Fruit fly (Drosophila melanogaster) whole organism, embryonic: ENCODE measurements around the gene CG10492.

ENCODE experiments used
- Bdp1 ChIP-seq: fragments of 200-800 bp; sonication (Bioruptor generic); optimal IDR thresholded peaks from 3 replicates; lab custom pipeline; 2016; ENCODE audit warnings: missing biosample characterization, missing genetic modification characterization
- CG10321 ChIP-seq: fragments of 200-800 bp; sonication (Bioruptor generic); IDR thresholded peaks from 2 replicates; pipeline ENCODE4 v1.3.6; 2022; ENCODE audit warnings: missing biosample characterization, missing genetic modification characterization
- CG10431 ChIP-seq: fragments of 200-800 bp; sonication (Bioruptor generic); optimal IDR thresholded peaks from 3 replicates; lab custom pipeline; 2018; ENCODE audit warnings: missing biosample characterization, mild to moderate bottlenecking, missing genetic modification characterization
- CG13296 ChIP-seq: fragments of 200-800 bp; sonication (Bioruptor generic); optimal IDR thresholded peaks from 3 replicates; lab custom pipeline; 2018; ENCODE audit warnings: missing biosample characterization, mild to moderate bottlenecking, missing genetic modification characterization
- CG15073 ChIP-seq: fragments of 200-800 bp; sonication (Bioruptor generic); optimal IDR thresholded peaks from 2 replicates; lab custom pipeline; 2016; ENCODE audit warnings: missing biosample characterization, missing genetic modification characterization
- CG16863 ChIP-seq: fragments of 200-800 bp; sonication (Bioruptor generic); optimal IDR thresholded peaks from 3 replicates; lab custom pipeline; 2016; ENCODE audit warnings: missing biosample characterization, missing genetic modification characterization
- CG17186 ChIP-seq: fragments of 200-800 bp; sonication (Bioruptor generic); optimal IDR thresholded peaks from 3 replicates; lab custom pipeline; 2017; ENCODE audit warnings: missing biosample characterization, missing genetic modification reagents, missing genetic modification characterization
- CG2116 ChIP-seq: fragments of 200-800 bp; sonication (Bioruptor generic); optimal IDR thresholded peaks from 3 replicates; lab custom pipeline; 2018; ENCODE audit warnings: missing biosample characterization, mild to moderate bottlenecking, missing genetic modification characterization
- CG2889 ChIP-seq: fragments of 200-800 bp; sonication (Bioruptor generic); IDR thresholded peaks from 3 replicates; pipeline ENCODE4 v1.3.6; 2022; ENCODE audit warnings: missing biosample characterization, missing genetic modification characterization
- CG3065 ChIP-seq: fragments of 200-800 bp; sonication (Bioruptor generic); optimal IDR thresholded peaks from 2 replicates; lab custom pipeline; 2016; ENCODE audit warnings: missing biosample characterization, missing genetic modification characterization
- CG34376 ChIP-seq: fragments of 200-800 bp; sonication (Bioruptor generic); optimal IDR thresholded peaks from 2 replicates; lab custom pipeline; 2018; ENCODE audit warnings: missing biosample characterization, mild to moderate bottlenecking, missing genetic modification characterization
- CG6654 ChIP-seq: fragments of 200-800 bp; sonication (Bioruptor generic); optimal IDR thresholded peaks from 2 replicates; lab custom pipeline; 2017; ENCODE audit warnings: missing biosample characterization, mild to moderate bottlenecking, missing genetic modification characterization
- CG6689 ChIP-seq: fragments of 200-800 bp; sonication (Bioruptor generic); IDR thresholded peaks from 2 replicates; pipeline ENCODE4 v1.3.6; 2022; ENCODE audit warnings: missing biosample characterization, missing genetic modification characterization
- Camta ChIP-seq: fragments of 200-800 bp; sonication (Bioruptor generic); optimal IDR thresholded peaks from 2 replicates; lab custom pipeline; 2016; ENCODE audit warnings: missing biosample characterization, missing genetic modification characterization
- Dref ChIP-seq: fragments of 200-800 bp; sonication (Bioruptor generic); IDR thresholded peaks from 2 replicates; pipeline ENCODE4 v1.3.6; 2022; ENCODE audit warnings: missing biosample characterization, missing genetic modification characterization
- ERR ChIP-seq: fragments of 200-800 bp; sonication (Bioruptor generic); optimal IDR thresholded peaks from 2 replicates; lab custom pipeline; 2016; ENCODE audit warnings: missing biosample characterization, missing genetic modification characterization
- Eip74EF ChIP-seq, 2 experiments: fragments of 200-800 bp in 1 of 2; fragments of >200 bp in 1 of 2; sonication (Bioruptor generic) in 1 of 2; optimal IDR thresholded peaks; 2 replicates each; lab custom pipeline; 2017 to 2019; ENCODE audit warnings: missing biosample characterization in 2 of 2, missing genetic modification characterization in 2 of 2, mild to moderate bottlenecking in 1 of 2, moderate library complexity in 1 of 2
- Elba2 ChIP-seq: fragments of 200-800 bp; sonication (Bioruptor generic); optimal IDR thresholded peaks from 3 replicates; lab custom pipeline; 2016; ENCODE audit warnings: missing biosample characterization, missing genetic modification characterization
- Gug ChIP-seq: fragments of 200-800 bp; sonication (Bioruptor generic); IDR thresholded peaks from 4 replicates; pipeline ENCODE4 v1.3.6; 2022; ENCODE audit warnings: missing biosample characterization, missing genetic modification characterization
- H15 ChIP-seq: fragments of 200-800 bp; sonication (Bioruptor generic); IDR thresholded peaks from 3 replicates; pipeline ENCODE4 v1.3.6; 2022; ENCODE audit warnings: missing biosample characterization, missing genetic modification characterization
- MTF-1 ChIP-seq: fragments of 200-800 bp; sonication (Bioruptor generic); optimal IDR thresholded peaks from 2 replicates; lab custom pipeline; 2018; ENCODE audit warnings: missing biosample characterization, mild to moderate bottlenecking, missing genetic modification characterization, borderline replicate concordance
- Mad ChIP-seq: fragments of 200-800 bp; sonication (Bioruptor generic); optimal IDR thresholded peaks from 2 replicates; lab custom pipeline; 2016; ENCODE audit warnings: missing biosample characterization, missing genetic modification characterization
- Max ChIP-seq: fragments of 200-800 bp; sonication (Bioruptor generic); optimal IDR thresholded peaks from 2 replicates; lab custom pipeline; 2016; ENCODE audit warnings: missing biosample characterization, mild to moderate bottlenecking, missing genetic modification characterization
- NFAT ChIP-seq: fragments of 200-800 bp; sonication (Bioruptor generic); IDR thresholded peaks from 2 replicates; pipeline ENCODE4 v1.3.6; 2022; ENCODE audit warnings: missing biosample characterization, missing genetic modification characterization
- Scr ChIP-seq: fragments of 200-800 bp; sonication (Bioruptor generic); IDR thresholded peaks from 2 replicates; pipeline ENCODE4 v1.3.6; 2022; ENCODE audit warnings: missing biosample characterization, missing genetic modification characterization; ENCODE audit not compliant: partially characterized antibody
- Sox102F ChIP-seq: fragments of 200-800 bp; sonication (Bioruptor generic); optimal IDR thresholded peaks from 2 replicates; lab custom pipeline; 2018; ENCODE audit warnings: missing biosample characterization, mild to moderate bottlenecking, missing genetic modification characterization, moderate library complexity
- Stat92E ChIP-seq, 3 experiments: fragments of >200 bp in 2 of 3; fragments of 200-800 bp in 1 of 3; sonication (Bioruptor generic) in 1 of 3; optimal IDR thresholded peaks; 2 replicates each; lab custom pipeline; 2017 to 2019; ENCODE audit warnings: missing biosample characterization in 3 of 3, missing genetic modification characterization in 3 of 3, mild to moderate bottlenecking in 1 of 3, moderate library complexity in 1 of 3
- YL-1 ChIP-seq: fragments of 200-800 bp; sonication (Bioruptor generic); optimal IDR thresholded peaks from 3 replicates; lab custom pipeline; 2017; ENCODE audit warnings: missing biosample characterization, mild to moderate bottlenecking, missing genetic modification characterization
- br ChIP-seq: fragments of >200 bp; optimal IDR thresholded peaks from 2 replicates; lab custom pipeline; 2017
- btn ChIP-seq: fragments of 200-800 bp; sonication (Bioruptor generic); optimal IDR thresholded peaks from 2 replicates; lab custom pipeline; 2016; ENCODE audit warnings: missing biosample characterization, missing genetic modification characterization
- corto ChIP-seq: fragments of 200-800 bp; sonication (Bioruptor generic); optimal IDR thresholded peaks from 2 replicates; lab custom pipeline; 2016; ENCODE audit warnings: missing biosample characterization, mild to moderate bottlenecking, missing genetic modification characterization, moderate library complexity
- crp ChIP-seq, 2 experiments: fragments of 200-800 bp; sonication (Bioruptor generic); optimal IDR thresholded peaks; 2 replicates in 1 of 2; 3 replicates in 1 of 2; lab custom pipeline; 2017; ENCODE audit warnings: missing biosample characterization in 2 of 2, missing genetic modification characterization in 2 of 2, mild to moderate bottlenecking in 1 of 2, moderate library complexity in 1 of 2
- dmrt11E ChIP-seq: fragments of 200-800 bp; sonication (Bioruptor generic); optimal IDR thresholded peaks from 3 replicates; lab custom pipeline; 2018; ENCODE audit warnings: missing biosample characterization, mild to moderate bottlenecking, missing genetic modification characterization, moderate library complexity
- ftz-f1 ChIP-seq: fragments of 200-800 bp; sonication (Bioruptor generic); optimal IDR thresholded peaks from 2 replicates; lab custom pipeline; 2016; ENCODE audit warnings: missing biosample characterization, missing genetic modification characterization
- gcm ChIP-seq: fragments of 200-800 bp; sonication (Bioruptor generic); optimal IDR thresholded peaks from 2 replicates; lab custom pipeline; 2019; ENCODE audit warnings: missing biosample characterization, mild to moderate bottlenecking, missing genetic modification characterization, moderate library complexity
- gfzf ChIP-seq: fragments of 200-800 bp; sonication (Bioruptor generic); optimal IDR thresholded peaks from 2 replicates; lab custom pipeline; 2016; ENCODE audit warnings: missing biosample characterization, mild to moderate bottlenecking, missing genetic modification characterization, moderate library complexity
- insv ChIP-seq, 2 experiments: fragments of 200-800 bp; sonication (Bioruptor generic); optimal IDR thresholded peaks; 3 replicates each; lab custom pipeline; 2016 to 2018; ENCODE audit warnings: missing biosample characterization in 2 of 2, missing genetic modification characterization in 2 of 2
- luna ChIP-seq: fragments of 200-800 bp; sonication (Bioruptor generic); optimal IDR thresholded peaks from 2 replicates; lab custom pipeline; 2016; ENCODE audit warnings: missing biosample characterization, missing genetic modification characterization
- onecut ChIP-seq: fragments of 200-800 bp; sonication (Bioruptor generic); IDR thresholded peaks from 2 replicates; pipeline ENCODE4 v1.3.6; 2022; ENCODE audit warnings: missing biosample characterization, missing genetic modification characterization
- otp ChIP-seq: fragments of 200-800 bp; sonication (Bioruptor generic); IDR thresholded peaks from 3 replicates; pipeline ENCODE4, ENCODE4 v1.3.6; 2022; ENCODE audit warnings: missing biosample characterization, missing genetic modification characterization
- run ChIP-seq: fragments of 200-800 bp; sonication (Bioruptor generic); optimal IDR thresholded peaks from 3 replicates; lab custom pipeline; 2018; ENCODE audit warnings: missing biosample characterization, mild to moderate bottlenecking, missing genetic modification characterization
- salm ChIP-seq: fragments of 200-800 bp; sonication (Bioruptor generic); optimal IDR thresholded peaks from 2 replicates; lab custom pipeline; 2018; ENCODE audit warnings: missing biosample characterization, mild to moderate bottlenecking, missing genetic modification characterization
- schlank ChIP-seq: fragments of 200-800 bp; sonication (Bioruptor generic); optimal IDR thresholded peaks from 2 replicates; lab custom pipeline; 2018; ENCODE audit warnings: missing biosample characterization, mild to moderate bottlenecking, missing genetic modification characterization
- sd ChIP-seq: fragments of 200-800 bp; sonication (Bioruptor generic); optimal IDR thresholded peaks from 3 replicates; lab custom pipeline; 2018; ENCODE audit warnings: missing biosample characterization, mild to moderate bottlenecking, missing genetic modification characterization, moderate library complexity
- sqz ChIP-seq: fragments of 200-800 bp; sonication (Bioruptor generic); optimal IDR thresholded peaks from 3 replicates; lab custom pipeline; 2018; ENCODE audit warnings: missing biosample characterization, mild to moderate bottlenecking, missing genetic modification characterization
- usp ChIP-seq: fragments of >200 bp; optimal IDR thresholded peaks from 2 replicates; lab custom pipeline; 2017; ENCODE audit warnings: missing biosample characterization, missing genetic modification characterization
- z ChIP-seq: fragments of 200-800 bp; sonication (Bioruptor generic); IDR thresholded peaks from 3 replicates; pipeline ENCODE4 v1.3.6; 2022; ENCODE audit warnings: missing biosample characterization, missing genetic modification characterization
- zen ChIP-seq: fragments of 200-800 bp; sonication (Bioruptor generic); optimal IDR thresholded peaks from 3 replicates; lab custom pipeline; 2018; ENCODE audit warnings: missing biosample characterization, mild to moderate bottlenecking, missing genetic modification characterization, moderate library complexity
- zfh2 ChIP-seq: fragments of 200-800 bp; sonication (Bioruptor generic); optimal IDR thresholded peaks from 2 replicates; lab custom pipeline; 2016; ENCODE audit warnings: missing biosample characterization, missing genetic modification characterization

The CG10492 gene

DNA sequence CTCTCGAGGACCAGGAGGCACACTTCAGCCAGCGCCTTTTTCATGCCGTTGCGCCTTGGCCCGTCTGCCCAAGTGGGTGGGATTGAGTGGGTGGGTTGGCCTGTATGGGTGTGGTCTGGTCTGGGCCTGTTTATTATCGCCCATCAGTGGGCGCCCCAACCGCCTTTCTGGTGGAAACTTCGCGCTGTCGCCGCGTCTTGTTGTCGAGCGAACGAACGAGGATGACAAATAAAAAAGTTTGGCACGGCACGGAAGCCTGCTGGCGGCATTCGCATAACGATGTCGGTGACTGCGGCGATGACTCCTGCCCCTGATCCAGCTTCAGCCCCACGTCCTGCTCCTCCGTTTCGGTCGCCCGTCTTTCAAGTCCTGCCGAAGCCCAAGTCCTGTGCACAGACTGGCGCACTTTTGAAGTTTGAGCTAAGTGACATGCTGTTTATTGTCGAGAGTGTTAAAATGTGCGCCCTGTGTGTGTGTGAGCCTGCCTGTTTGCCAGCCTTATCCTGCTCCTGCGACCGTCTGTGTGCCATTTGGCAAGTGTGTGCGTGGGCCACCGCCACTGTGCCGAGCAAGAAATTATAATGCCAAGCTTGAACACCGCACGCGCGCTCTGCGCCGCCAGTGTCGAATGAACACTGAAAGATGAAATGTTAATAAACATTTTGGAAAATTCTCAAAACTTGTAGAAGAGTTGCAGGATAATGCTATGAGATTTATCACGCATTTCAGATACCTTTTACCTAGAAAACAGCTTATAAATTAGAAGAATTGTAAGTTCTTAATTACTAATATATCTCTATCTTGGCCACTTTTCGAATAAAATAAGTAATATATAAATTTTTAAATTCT lies 39.6 kb upstream of the CG10492 start (continued):
- TF ChIP-seq run (tag; lab: Kevin White, UChicago) (peak; percentile 59), CG16863 (GFP tag; lab: Kevin White, UChicago) (no peak), onecut (GFP tag; lab: Robert Waterston, UW) (peak; percentile 52), Mad (GFP tag; lab: Kevin White, UChicago) (no peak), zfh2 (GFP tag; lab: Kevin White, UChicago) (peak; percentile 10), CG6689 (GFP tag; lab: Robert Waterston, UW) (peak; percentile 53; the same call in 1 of the 2 replicates), CG2889 (no peak), H15 (0 out of 3 replicates have a peak, but pooled peaks have one; percentile 16), CG10321 (no peak), br (lab: Kevin White, UChicago) (no peak), btn (no peak), dmrt11E (tag; lab: Kevin White, UChicago) (no peak), Gug (GFP tag; lab: Robert Waterston, UW) (peak; percentile 6; the same call in 1 of the 4 replicates), CG15073 (GFP tag; lab: Kevin White, UChicago) (no peak), CG34376 (GFP tag; lab: Kevin White, UChicago) (peak; percentile 75), ftz-f1 (no peak), crp (GFP tag; optimal IDR thresholded peaks at IDR 0.05; lab: Kevin White, UChicago) (peak in 1 of 2 experiments; percentile 20), gfzf (GFP tag; lab: Kevin White, UChicago) (no peak), Scr (no peak), gcm (GFP tag; lab: Kevin White, UChicago) (peak; percentile 51), corto (no peak), Eip74EF (GFP tag; optimal IDR thresholded peaks at IDR 0.05; lab: Kevin White, UChicago) (peak in 1 of 2 experiments; percentile 72), CG17186 (GFP tag; lab: Kevin White, UChicago) (no peak), sd (tag; lab: Kevin White, UChicago) (no peak), Bdp1 (GFP tag; lab: Kevin White, UChicago) (no peak), ERR (GFP tag; lab: Kevin White, UChicago) (no peak), otp (GFP tag; lab: Robert Waterston, UW) (no peak), NFAT (0 out of 2 replicates have a peak, but pooled peaks have one; percentile 5), salm (peak; percentile 39), CG13296 (GFP tag; lab: Kevin White, UChicago) (peak; percentile 89), Max (GFP tag; lab: Kevin White, UChicago) (peak; percentile 36), CG3065 (GFP tag; lab: Kevin White, UChicago) (no peak), CG10431 (GFP tag; lab: Kevin White, UChicago) (peak; percentile 37), YL-1 (GFP tag; lab: Kevin White, UChicago) (peak; percentile 6), Sox102F (GFP tag; lab: Kevin White, UChicago) (peak; percentile 78), CG6654 (no peak), sqz (peak; percentile 58), Elba2 (GFP tag; lab: Kevin White, UChicago) (no peak), z (no peak), schlank (tag; lab: Kevin White, UChicago) (peak; percentile 24), Camta (GFP tag; lab: Kevin White, UChicago) (no peak), insv (GFP tag; optimal IDR thresholded peaks at IDR 0.05; lab: Kevin White, UChicago) (peak in 1 of 2 experiments; percentile 41), Dref (GFP tag; lab: Robert Waterston, UW) (no peak), luna (GFP tag; lab: Kevin White, UChicago) (no peak), zen (tag; lab: Kevin White, UChicago) (peak; percentile 13), CG2116 (GFP tag; lab: Kevin White, UChicago) (peak; percentile 24), MTF-1 (GFP tag; lab: Kevin White, UChicago) (no peak), usp (GFP tag; lab: Kevin White, UChicago) (no peak), Stat92E (GFP tag; optimal IDR thresholded peaks at IDR 0.05; lab: Kevin White, UChicago) (no peak)
